Fruit fly (Drosophila melanogaster) whole organism, embryonic: Measurements from ENCODE around the gene Jupiter.

Source experiments
- ATbp ChIP-seq: fragments of 200-800 bp; sonication (Bioruptor generic); optimal IDR thresholded peaks from 2 replicates; lab custom pipeline; 2017; ENCODE audit warnings: missing biosample characterization, mild to moderate bottlenecking, missing genetic modification characterization, missing genetic modification reagents
- Awh ChIP-seq: fragments of 200-800 bp; sonication (Bioruptor generic); IDR thresholded peaks from 2 replicates; pipeline ENCODE4, ENCODE4 v1.3.6; 2022; ENCODE audit warnings: missing biosample characterization, missing genetic modification characterization
- Bteb2 ChIP-seq: fragments of 200-800 bp; sonication (Bioruptor generic); optimal IDR thresholded peaks from 2 replicates; lab custom pipeline; 2016; ENCODE audit warnings: missing biosample characterization, missing genetic modification characterization
- CG10462 ChIP-seq: fragments of 200-800 bp; sonication (Bioruptor generic); optimal IDR thresholded peaks from 2 replicates; lab custom pipeline; 2016; ENCODE audit warnings: missing biosample characterization, missing genetic modification characterization
- CG11247 ChIP-seq: fragments of 200-800 bp; sonication (Bioruptor generic); IDR thresholded peaks from 2 replicates; pipeline ENCODE4 v1.3.6; 2022; ENCODE audit warnings: missing biosample characterization, missing genetic modification characterization
- CG12659 ChIP-seq: fragments of 200-800 bp; sonication (Bioruptor generic); optimal IDR thresholded peaks from 3 replicates; lab custom pipeline; 2017; ENCODE audit warnings: mild to moderate bottlenecking, missing biosample characterization, missing genetic modification reagents, missing genetic modification characterization
- CG13894 ChIP-seq: fragments of 200-800 bp; sonication (Bioruptor generic); optimal IDR thresholded peaks from 3 replicates; lab custom pipeline; 2018; ENCODE audit warnings: missing biosample characterization, mild to moderate bottlenecking, missing genetic modification characterization, moderate library complexity
- CG14965 ChIP-seq: fragments of 200-800 bp; sonication (Bioruptor generic); optimal IDR thresholded peaks from 2 replicates; lab custom pipeline; 2016; ENCODE audit warnings: missing biosample characterization, missing genetic modification characterization, borderline replicate concordance
- CG15011 ChIP-seq: fragments of 200-800 bp; sonication (Bioruptor generic); optimal IDR thresholded peaks from 3 replicates; lab custom pipeline; 2018; ENCODE audit warnings: missing biosample characterization, mild to moderate bottlenecking, missing genetic modification characterization
- CG17912 ChIP-seq: fragments of 200-800 bp; sonication (Bioruptor generic); optimal IDR thresholded peaks from 2 replicates; lab custom pipeline; 2018; ENCODE audit warnings: missing biosample characterization, mild to moderate bottlenecking, missing genetic modification characterization
- CG2202 ChIP-seq: fragments of 200-800 bp; sonication (Bioruptor generic); optimal IDR thresholded peaks from 2 replicates; lab custom pipeline; 2018; ENCODE audit warnings: missing biosample characterization, mild to moderate bottlenecking, missing genetic modification characterization
- CG2678 ChIP-seq: fragments of 200-800 bp; sonication (Bioruptor generic); optimal IDR thresholded peaks from 3 replicates; lab custom pipeline; 2019; ENCODE audit warnings: missing biosample characterization, mild to moderate bottlenecking, missing genetic modification characterization, moderate library complexity
- CG31224 ChIP-seq: fragments of 200-800 bp; sonication (Bioruptor generic); IDR thresholded peaks from 2 replicates; pipeline ENCODE4 v1.3.6; 2022; ENCODE audit warnings: missing biosample characterization, missing genetic modification characterization
- CG3163 ChIP-seq: fragments of 200-800 bp; sonication (Bioruptor generic); optimal IDR thresholded peaks from 3 replicates; lab custom pipeline; 2016; ENCODE audit warnings: missing biosample characterization, missing genetic modification characterization
- CG3847 ChIP-seq: fragments of 200-800 bp; sonication (Bioruptor generic); IDR thresholded peaks from 2 replicates; pipeline ENCODE4 v1.3.6; 2022; ENCODE audit warnings: missing biosample characterization, missing genetic modification characterization
- CG42726 ChIP-seq: fragments of 200-800 bp; sonication (Bioruptor generic); IDR thresholded peaks from 2 replicates; pipeline ENCODE4 v1.3.6; 2022; ENCODE audit warnings: missing biosample characterization, missing genetic modification characterization; ENCODE audit not compliant: partially characterized antibody
- CG4730 ChIP-seq: fragments of 200-800 bp; sonication (Bioruptor generic); IDR thresholded peaks from 2 replicates; pipeline ENCODE4 v1.3.6; 2022; ENCODE audit warnings: missing biosample characterization, missing genetic modification characterization
- CG5953 ChIP-seq: fragments of 200-800 bp; sonication (Bioruptor generic); IDR thresholded peaks from 2 replicates; pipeline ENCODE4 v1.3.6; 2022; ENCODE audit warnings: missing biosample characterization, missing genetic modification characterization
- CG7556 ChIP-seq: fragments of 200-800 bp; sonication (Bioruptor generic); optimal IDR thresholded peaks from 2 replicates; lab custom pipeline; 2017; ENCODE audit warnings: missing biosample characterization, mild to moderate bottlenecking, missing genetic modification characterization
- Chrac-16 ChIP-seq: fragments of 200-800 bp; sonication (Bioruptor generic); optimal IDR thresholded peaks from 3 replicates; lab custom pipeline; 2016; ENCODE audit warnings: missing biosample characterization, missing genetic modification characterization
- CrebB ChIP-seq: fragments of 200-800 bp; sonication (Bioruptor generic); optimal IDR thresholded peaks from 3 replicates; lab custom pipeline; 2018; ENCODE audit warnings: missing biosample characterization, mild to moderate bottlenecking, missing genetic modification characterization
- Eip74EF ChIP-seq, 2 experiments: fragments of 200-800 bp in 1 of 2; fragments of >200 bp in 1 of 2; sonication (Bioruptor generic) in 1 of 2; optimal IDR thresholded peaks; 2 replicates each; lab custom pipeline; 2017 to 2019; ENCODE audit warnings: missing biosample characterization in 2 of 2, missing genetic modification characterization in 2 of 2, mild to moderate bottlenecking in 1 of 2, moderate library complexity in 1 of 2
- Fer3 ChIP-seq: fragments of 200-800 bp; sonication (Bioruptor generic); optimal IDR thresholded peaks from 2 replicates; lab custom pipeline; 2018; ENCODE audit warnings: missing biosample characterization, mild to moderate bottlenecking, missing genetic modification characterization, moderate library complexity
- H2.0 ChIP-seq: fragments of 200-800 bp; sonication (Bioruptor generic); IDR thresholded peaks from 2 replicates; pipeline ENCODE4 v1.3.6; 2022; ENCODE audit warnings: missing biosample characterization, missing genetic modification characterization
- Mad ChIP-seq: fragments of 200-800 bp; sonication (Bioruptor generic); optimal IDR thresholded peaks from 2 replicates; lab custom pipeline; 2016; ENCODE audit warnings: missing biosample characterization, missing genetic modification characterization
- NC2β ChIP-seq: fragments of 200-800 bp; sonication (Bioruptor generic); optimal IDR thresholded peaks from 2 replicates; lab custom pipeline; 2016; ENCODE audit warnings: missing biosample characterization, missing genetic modification characterization
- Ravus ChIP-seq: fragments of 200-800 bp; sonication (Bioruptor generic); IDR thresholded peaks from 2 replicates; pipeline ENCODE4 v1.3.6; 2022; ENCODE audit warnings: missing biosample characterization, missing genetic modification characterization
- Rfx ChIP-seq: fragments of 200-800 bp; sonication (Bioruptor generic); IDR thresholded peaks from 2 replicates; pipeline ENCODE4 v1.3.6; 2022; ENCODE audit warnings: missing biosample characterization, missing genetic modification characterization
- Sin3A ChIP-seq: fragments of >200 bp; optimal IDR thresholded peaks from 2 replicates; lab custom pipeline; 2018
- Stat92E ChIP-seq, 3 experiments: fragments of >200 bp in 2 of 3; fragments of 200-800 bp in 1 of 3; sonication (Bioruptor generic) in 1 of 3; optimal IDR thresholded peaks; 2 replicates each; lab custom pipeline; 2017 to 2019; ENCODE audit warnings: missing biosample characterization in 3 of 3, missing genetic modification characterization in 3 of 3, mild to moderate bottlenecking in 1 of 3, moderate library complexity in 1 of 3
- al ChIP-seq: fragments of 200-800 bp; sonication (Bioruptor generic); IDR thresholded peaks from 2 replicates; pipeline ENCODE4 v1.3.6; 2022; ENCODE audit warnings: missing biosample characterization, missing genetic modification characterization
- amos ChIP-seq: fragments of 200-800 bp; sonication (Bioruptor generic); IDR thresholded peaks from 2 replicates; pipeline ENCODE4 v1.3.6; 2022; ENCODE audit warnings: missing biosample characterization, missing genetic modification characterization; ENCODE audit not compliant: partially characterized antibody
- aop ChIP-seq: fragments of 200-800 bp; sonication (Bioruptor generic); IDR thresholded peaks from 2 replicates; pipeline ENCODE4 v1.3.6; 2022; ENCODE audit warnings: missing biosample characterization, missing genetic modification characterization
- ap ChIP-seq: fragments of 200-800 bp; sonication (Bioruptor generic); IDR thresholded peaks from 2 replicates; pipeline ENCODE4 v1.3.6; 2022; ENCODE audit warnings: missing biosample characterization, missing genetic modification characterization
- bigmax ChIP-seq: fragments of 200-800 bp; sonication (Bioruptor generic); optimal IDR thresholded peaks from 2 replicates; lab custom pipeline; 2018; ENCODE audit warnings: missing biosample characterization, mild to moderate bottlenecking, missing genetic modification characterization
- btn ChIP-seq: fragments of 200-800 bp; sonication (Bioruptor generic); optimal IDR thresholded peaks from 2 replicates; lab custom pipeline; 2016; ENCODE audit warnings: missing biosample characterization, missing genetic modification characterization
- cg ChIP-seq: fragments of 200-800 bp; sonication (Bioruptor generic); optimal IDR thresholded peaks from 3 replicates; lab custom pipeline; 2019; ENCODE audit warnings: missing biosample characterization, mild to moderate bottlenecking, missing genetic modification characterization, moderate library complexity
- esg ChIP-seq: fragments of 200-800 bp; sonication (Bioruptor generic); conservative IDR thresholded peaks from 2 replicates; pipeline ENCODE4 v1.3.6; 2022; ENCODE audit warnings: missing biosample characterization, missing genetic modification characterization
- gro ChIP-seq: fragments of 200-800 bp; sonication (Bioruptor generic); optimal IDR thresholded peaks from 2 replicates; lab custom pipeline; 2016; ENCODE audit warnings: missing biosample characterization, missing genetic modification characterization
- ham ChIP-seq: fragments of 200-800 bp; sonication (Bioruptor generic); IDR thresholded peaks from 2 replicates; pipeline ENCODE4 v1.3.6; 2022; ENCODE audit warnings: missing biosample characterization, missing genetic modification characterization
- luna ChIP-seq: fragments of 200-800 bp; sonication (Bioruptor generic); optimal IDR thresholded peaks from 2 replicates; lab custom pipeline; 2016; ENCODE audit warnings: missing biosample characterization, missing genetic modification characterization
- mirr ChIP-seq: fragments of 200-800 bp; sonication (Bioruptor generic); optimal IDR thresholded peaks from 3 replicates; lab custom pipeline; 2018; ENCODE audit warnings: missing biosample characterization, mild to moderate bottlenecking, missing genetic modification characterization
- sc ChIP-seq, 3 experiments: fragments of >200 bp in 2 of 3; fragments of 200-800 bp in 1 of 3; sonication (Bioruptor generic) in 1 of 3; optimal IDR thresholded peaks; 2 replicates in 2 of 3; 3 replicates in 1 of 3; lab custom pipeline; 2017; ENCODE audit warnings: mild to moderate bottlenecking in 1 of 3, missing biosample characterization in 1 of 3, missing genetic modification characterization in 1 of 3, missing genetic modification reagents in 1 of 3
- scrt ChIP-seq: fragments of 200-800 bp; sonication (Bioruptor generic); optimal IDR thresholded peaks from 2 replicates; lab custom pipeline; 2018; ENCODE audit warnings: missing biosample characterization, mild to moderate bottlenecking, missing genetic modification characterization, moderate library complexity
- sens ChIP-seq: fragments of 200-800 bp; sonication (Bioruptor generic); peaks from one replicate; lab custom pipeline; 2016; ENCODE audit warnings: missing biosample characterization, missing genetic modification characterization
- slou ChIP-seq: fragments of 200-800 bp; sonication (Bioruptor generic); optimal IDR thresholded peaks from 3 replicates; lab custom pipeline; 2016; ENCODE audit warnings: missing biosample characterization, missing genetic modification characterization
- usp ChIP-seq: fragments of >200 bp; optimal IDR thresholded peaks from 2 replicates; lab custom pipeline; 2017; ENCODE audit warnings: missing biosample characterization, missing genetic modification characterization
- vnd ChIP-seq: fragments of 200-800 bp; sonication (Bioruptor generic); IDR thresholded peaks from 3 replicates; pipeline ENCODE4 v1.3.6; 2022; ENCODE audit warnings: missing biosample characterization, missing genetic modification characterization; ENCODE audit not compliant: partially characterized antibody
- wdn ChIP-seq: fragments of 200-800 bp; sonication (Bioruptor generic); IDR thresholded peaks from 2 replicates; pipeline ENCODE4 v1.3.6; 2022; ENCODE audit warnings: missing biosample characterization, missing genetic modification characterization
- zfh2 ChIP-seq: fragments of 200-800 bp; sonication (Bioruptor generic); optimal IDR thresholded peaks from 2 replicates; lab custom pipeline; 2016; ENCODE audit warnings: missing biosample characterization, missing genetic modification characterization

Jupiter gene

DNA sequence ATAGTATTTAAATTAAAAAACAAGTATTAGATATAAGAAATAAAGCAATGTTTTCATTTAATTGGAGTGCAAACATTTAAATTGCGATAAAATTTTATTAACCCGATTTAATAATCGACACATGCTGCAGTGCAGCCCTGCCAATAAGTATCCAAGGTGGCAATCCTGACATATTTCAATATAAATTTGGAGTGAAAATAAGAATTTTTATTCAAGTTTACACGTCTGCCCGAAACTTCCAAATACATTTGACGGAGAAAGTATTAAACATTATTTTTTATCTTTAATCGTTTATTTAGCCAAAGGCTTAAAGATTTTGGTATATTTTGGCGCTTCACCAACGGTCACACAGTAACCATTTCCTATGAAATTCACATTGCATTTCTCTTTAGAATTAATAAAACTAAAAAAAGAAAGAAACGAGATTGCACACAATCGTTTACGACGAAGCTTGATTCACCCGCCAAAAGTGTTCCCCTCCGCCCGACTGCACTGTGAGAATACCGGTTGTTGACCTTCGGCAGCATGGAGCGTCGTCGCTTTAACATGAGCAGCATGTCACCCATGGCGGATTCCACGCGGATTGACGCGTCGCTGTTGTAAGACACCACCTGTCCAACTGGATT lies 8.8 kb upstream of the Jupiter start, which contains the start of gene CG14712 (continued):
- no peak for TF ChIP-seq CG10462
- TF ChIP-seq usp = no peak
- TF ChIP-seq CG15011 = no peak
- no peak for TF ChIP-seq Fer3 (tag; lab: Kevin White, UChicago)
- peak; percentile 2 for TF ChIP-seq NC2β (GFP tag; lab: Kevin White, UChicago)
- TF ChIP-seq Sin3A = no peak
- no peak for TF ChIP-seq CG17912
- no peak for TF ChIP-seq CG5953 (GFP tag; lab: Robert Waterston, UW)
- no peak for TF ChIP-seq CG11247 (GFP tag; lab: Robert Waterston, UW)
- TF ChIP-seq CG2678 (tag; lab: Kevin White, UChicago) = no peak
- TF ChIP-seq H2.0 = no peak
- TF ChIP-seq ap (GFP tag; lab: Robert Waterston, UW) = no peak
- TF ChIP-seq Ravus (GFP tag; lab: Robert Waterston, UW) = no peak
- no peak for TF ChIP-seq ATbp
- TF ChIP-seq CrebB (tag; lab: Kevin White, UChicago) = peak; percentile 16
- TF ChIP-seq al (GFP tag; lab: Robert Waterston, UW) = no peak
- 0 out of 3 replicates have a peak, but pooled peaks have one; percentile 34 for TF ChIP-seq vnd (GFP tag; lab: Robert Waterston, UW)
- TF ChIP-seq sens (GFP tag; lab: Kevin White, UChicago) = peak; percentile 80
- TF ChIP-seq Bteb2 (GFP tag; lab: Kevin White, UChicago) = no peak
- TF ChIP-seq CG3847 = 0 out of 2 replicates have a peak, but pooled peaks have one; percentile 23
- no peak for TF ChIP-seq Eip74EF (GFP tag; optimal IDR thresholded peaks at IDR 0.05; lab: Kevin White, UChicago)
- TF ChIP-seq Rfx (GFP tag; lab: Robert Waterston, UW) = no peak
- no peak for TF ChIP-seq zfh2 (GFP tag; lab: Kevin White, UChicago)
- TF ChIP-seq CG31224 (GFP tag; lab: Robert Waterston, UW) = no peak
- no peak for TF ChIP-seq CG4730 (GFP tag; lab: Robert Waterston, UW)
- TF ChIP-seq gro (GFP tag; lab: Kevin White, UChicago) = peak; percentile 24
- TF ChIP-seq luna (GFP tag; lab: Kevin White, UChicago) = no peak
- TF ChIP-seq aop (GFP tag; lab: Robert Waterston, UW) = no peak
- TF ChIP-seq sc (optimal IDR thresholded peaks at IDR 0.05; lab: Kevin White, UChicago) = no peak
- TF ChIP-seq sc (GFP tag; optimal IDR thresholded peaks at IDR 0.05; lab: Kevin White, UChicago) = no peak
- no peak for TF ChIP-seq CG14965 (GFP tag; lab: Kevin White, UChicago)
- no peak for TF ChIP-seq Chrac-16
- TF ChIP-seq CG12659 = peak; percentile 82
- TF ChIP-seq Awh = no peak
- TF ChIP-seq CG13894 (tag; lab: Kevin White, UChicago) = no peak
- TF ChIP-seq scrt = no peak
- TF ChIP-seq Stat92E (GFP tag; optimal IDR thresholded peaks at IDR 0.05; lab: Kevin White, UChicago) = peak in 1 of 3 experiments; percentile 88
- no peak for TF ChIP-seq slou
- no peak for TF ChIP-seq cg (GFP tag; lab: Kevin White, UChicago)
- no peak for TF ChIP-seq esg
- TF ChIP-seq mirr (GFP tag; lab: Kevin White, UChicago) = no peak
- TF ChIP-seq CG3163 (GFP tag; lab: Kevin White, UChicago) = no peak
- no peak for TF ChIP-seq CG42726 (GFP tag; lab: Robert Waterston, UW)
- TF ChIP-seq ham (GFP tag; lab: Robert Waterston, UW) = no peak
- TF ChIP-seq btn (GFP tag; lab: Kevin White, UChicago) = no peak
- TF ChIP-seq bigmax (GFP tag; lab: Kevin White, UChicago) = no peak
- no peak for TF ChIP-seq wdn (GFP tag; lab: Robert Waterston, UW)
- no peak for TF ChIP-seq CG7556 (GFP tag; lab: Kevin White, UChicago)
- TF ChIP-seq Mad (GFP tag; lab: Kevin White, UChicago) = peak; percentile 35
- TF ChIP-seq CG2202 = no peak
- peak; percentile 56; the same call in 1 of the 2 replicates for TF ChIP-seq amos (GFP tag; lab: Robert Waterston, UW)
